Worm (Caenorhabditis elegans): Measurements from ENCODE around the gene mnat-1.

The mnat-1 gene

ce11 chrII:2479047-2479446 is 604 bp upstream of the mnat-1 start, which contains the start of gene F53G2.12:
F53G2.12 (minus strand) TSS chrII:2479090.
- TF ChIP-seq mes-2 (tag; optimal IDR thresholded peaks at IDR 0.05; ENCODE audit: poor library complexity, severe bottlenecking) (no peak), jun-1 (tag; optimal IDR thresholded peaks at IDR 0.05) (no peak), snpc-4 (tag; optimal IDR thresholded peaks at IDR 0.05) (no peak), ama-1 (optimal IDR thresholded peaks at IDR 0.05) (no peak), lsy-2 (tag; optimal IDR thresholded peaks at IDR 0.05) (no peak), F49E8.2 (tag; optimal IDR thresholded peaks at IDR 0.05; ENCODE audit: borderline replicate concordance) (no peak), lin-38 (GFP tag; IDR thresholded peaks at IDR 0.05) (peak; percentile 45), madf-9 (GFP tag; conservative IDR thresholded peaks at IDR 0.05) (no peak), F44E2.7 (GFP tag; IDR thresholded peaks at IDR 0.05) (no peak), cey-2 (tag; optimal IDR thresholded peaks at IDR 0.05; ENCODE audit: borderline replicate concordance, insufficient read depth) (no peak), egl-27 (tag; optimal IDR thresholded peaks at IDR 0.05) (no peak), dpl-1 (GFP tag; optimal IDR thresholded peaks at IDR 0.05) (peak; percentile 30), nhr-111 (GFP tag; optimal IDR thresholded peaks at IDR 0.05) (no peak), unc-130 (GFP tag; optimal IDR thresholded peaks at IDR 0.05) (peak; percentile 10), ZK546.5 (tag; optimal IDR thresholded peaks at IDR 0.05) (no peak), daf-8 (GFP tag; IDR thresholded peaks at IDR 0.05) (no peak), T26A8.4 (GFP tag; IDR thresholded peaks at IDR 0.05) (no peak), ceh-62 (tag; optimal IDR thresholded peaks at IDR 0.05) (no peak), rbr-2 (tag; optimal IDR thresholded peaks at IDR 0.05) (no peak), lin-39 (tag; optimal IDR thresholded peaks at IDR 0.05) (no peak), Y48G9A.11 (GFP tag; IDR thresholded peaks at IDR 0.05) (no peak), egl-43 (GFP tag; IDR thresholded peaks at IDR 0.05) (no peak), spr-1 (tag; optimal IDR thresholded peaks at IDR 0.05) (no peak), daf-12 (tag; optimal IDR thresholded peaks at IDR 0.05) (no peak), sdz-12 (GFP tag; optimal IDR thresholded peaks at IDR 0.05) (no peak)

DNA sequence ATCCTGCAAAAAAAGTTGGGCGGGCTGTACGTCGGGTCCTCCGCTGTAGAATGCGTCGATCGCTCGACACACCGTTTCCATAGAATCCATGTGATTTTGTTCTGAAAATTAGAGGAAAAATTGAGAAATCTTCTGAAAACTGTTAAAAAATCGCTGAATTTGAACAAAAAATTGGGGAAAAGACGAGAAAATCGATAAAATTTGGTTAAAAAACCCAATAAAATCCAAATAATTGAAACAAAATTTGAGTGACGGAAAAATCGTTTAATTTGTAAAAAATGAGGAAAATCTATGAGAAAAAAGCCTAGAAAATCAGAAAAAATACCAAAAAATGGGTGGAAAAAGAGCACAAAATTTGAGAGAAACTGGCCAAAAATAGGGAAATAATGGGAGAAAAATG is 5.2 kb downstream of the mnat-1 start, which contains the start of gene tsr-1:
Gene tsr-1 (minus strand): TSS at position 101 of the 400 bp plus-strand sequence.
- TF ChIP-seq nhr-41 (GFP tag; IDR thresholded peaks at IDR 0.05) (no peak), aha-1 (tag) (peak; percentile 2)

DNA sequence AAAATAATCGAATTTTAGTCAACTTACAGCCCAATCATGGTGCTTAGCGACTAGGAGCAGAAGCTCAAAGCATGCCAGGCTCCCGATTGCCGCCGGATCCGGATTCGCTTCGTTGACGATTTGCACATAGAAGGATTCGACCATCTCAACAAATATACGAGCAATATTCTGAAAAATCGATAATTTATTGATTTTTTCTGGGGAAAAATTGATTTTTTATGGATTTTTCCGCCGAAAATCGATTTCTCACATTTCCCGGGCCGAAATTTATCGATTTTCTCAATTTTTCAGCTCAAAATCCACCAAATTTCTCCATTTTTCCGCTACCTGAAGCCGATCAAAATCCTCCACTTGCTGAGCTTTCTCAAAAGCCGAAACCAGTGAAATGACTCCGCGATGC is 9.6 kb downstream of the mnat-1 start:
- TF ChIP-seq aha-1 (tag), result peak; percentile 87
- peak; percentile 83 for TF ChIP-seq ceh-28 (tag; optimal IDR thresholded peaks at IDR 0.05)
- TF ChIP-seq snpc-4 (tag; optimal IDR thresholded peaks at IDR 0.05), result no peak

ce11 chrII:2458881-2459280 is 19.6 kb downstream of the mnat-1 start, which contains the start of gene pqn-42:
pqn-42 (minus strand) TSS chrII:2458981.
- TF ChIP-seq R02D3.7 (tag; optimal IDR thresholded peaks at IDR 0.05) (no peak), duxl-1 (tag; optimal IDR thresholded peaks at IDR 0.05; ENCODE audit: poor library complexity) (no peak), aha-1 (tag) (no peak), hlh-11 (tag; optimal IDR thresholded peaks at IDR 0.05) (no peak), ztf-7 (tag; optimal IDR thresholded peaks at IDR 0.05) (no peak)

ce11 chrII:2456973-2457372 is 21.5 kb downstream of the mnat-1 start:
- TF ChIP-seq set-16 (GFP tag; IDR thresholded peaks at IDR 0.05) (peak; percentile 87), lin-39 (tag; optimal IDR thresholded peaks at IDR 0.05) (no peak)

All from whole organism, L4 larva.